Worm (Caenorhabditis elegans) whole organism, mixed stage, embryonic: Measurements from ENCODE around the gene F49F1.5.
A peak's percentile ranks its signal among the peaks of the same experiment; 100 is the strongest.

Source experiments
- M03D4.4 ChIP-seq: sonication (generic microtip); optimal IDR thresholded peaks from 2 replicates; lab custom pipeline; 2017; ENCODE audit warnings: mild to moderate bottlenecking, missing genetic modification characterization, missing compliant biosample characterization
- blmp-1 ChIP-seq: fragments of 150-350 bp; optimal IDR thresholded peaks from 2 replicates; lab custom pipeline; 2014; ENCODE audit warnings: missing biosample characterization, missing genetic modification characterization
- ceh-39 ChIP-seq: fragments of 150-350 bp; optimal IDR thresholded peaks from 2 replicates; lab custom pipeline; 2014; ENCODE audit warnings: missing biosample characterization, missing genetic modification characterization
- ceh-43 ChIP-seq: fragments of 200-800 bp; sonication (Bioruptor generic); optimal IDR thresholded peaks from 2 replicates; lab custom pipeline; 2018; ENCODE audit warnings: mild to moderate bottlenecking, missing genetic modification characterization, moderate library complexity, missing compliant biosample characterization
- ceh-83 ChIP-seq: fragments of 200-800 bp; sonication (Bioruptor generic); optimal IDR thresholded peaks from 2 replicates; lab custom pipeline; 2018; ENCODE audit warnings: mild to moderate bottlenecking, missing genetic modification characterization, missing compliant biosample characterization
- ces-1 ChIP-seq: fragments of 150-350 bp; optimal IDR thresholded peaks from 2 replicates; lab custom pipeline; 2014; ENCODE audit warnings: missing biosample characterization, missing genetic modification reagents, missing genetic modification characterization
- cnd-1 ChIP-seq: fragments of 200-800 bp; sonication (Bioruptor generic); optimal IDR thresholded peaks from 2 replicates; lab custom pipeline; 2018; ENCODE audit warnings: mild to moderate bottlenecking, missing genetic modification characterization, missing compliant biosample characterization
- drap-1 ChIP-seq: fragments of 200-800 bp; sonication (Bioruptor generic); optimal IDR thresholded peaks from 3 replicates; lab custom pipeline; 2018; ENCODE audit warnings: mild to moderate bottlenecking, missing genetic modification characterization, missing compliant biosample characterization
- elt-1 ChIP-seq: sonication (generic microtip); optimal IDR thresholded peaks from 2 replicates; lab custom pipeline; 2017; ENCODE audit warnings: missing genetic modification characterization, mild to moderate bottlenecking, missing compliant biosample characterization, antibody characterized with exemption, moderate library complexity, borderline replicate concordance; ENCODE audit not compliant: insufficient read depth
- elt-3 ChIP-seq: fragments of 150-350 bp; optimal IDR thresholded peaks from 2 replicates; lab custom pipeline; 2014; ENCODE audit warnings: missing biosample characterization, missing genetic modification characterization
- flh-1 ChIP-seq: fragments of 200-800 bp; sonication (Bioruptor generic); optimal IDR thresholded peaks from 2 replicates; lab custom pipeline; 2018; ENCODE audit warnings: mild to moderate bottlenecking, missing genetic modification characterization, moderate library complexity, missing compliant biosample characterization
- ham-2 ChIP-seq: fragments of 200-800 bp; sonication (Bioruptor generic); optimal IDR thresholded peaks from 2 replicates; lab custom pipeline; 2018; ENCODE audit warnings: mild to moderate bottlenecking, missing genetic modification characterization, missing compliant biosample characterization
- hlh-1 ChIP-seq: fragments of 150-350 bp; optimal IDR thresholded peaks from 2 replicates; lab custom pipeline; 2014; ENCODE audit warnings: missing biosample characterization, missing genetic modification reagents, missing genetic modification characterization
- lin-13 ChIP-seq: fragments of 150-350 bp; optimal IDR thresholded peaks from 2 replicates; lab custom pipeline; 2014; ENCODE audit warnings: missing biosample characterization, missing genetic modification characterization
- lin-32 ChIP-seq: fragments of 200-800 bp; sonication (Bioruptor generic); optimal IDR thresholded peaks from 2 replicates; lab custom pipeline; 2018; ENCODE audit warnings: mild to moderate bottlenecking, missing genetic modification characterization, missing compliant biosample characterization
- lsy-2 ChIP-seq: fragments of 150-350 bp; optimal IDR thresholded peaks from 2 replicates; lab custom pipeline; 2014; ENCODE audit warnings: missing biosample characterization, missing genetic modification characterization
- mep-1 ChIP-seq: fragments of 150-350 bp; optimal IDR thresholded peaks from 2 replicates; lab custom pipeline; 2017; ENCODE audit warnings: missing biosample characterization, missing genetic modification reagents, missing genetic modification characterization, inconsistent platforms
- mls-2 ChIP-seq: sonication (generic microtip); optimal IDR thresholded peaks from 2 replicates; lab custom pipeline; 2016; ENCODE audit warnings: mild to moderate bottlenecking, missing genetic modification characterization, moderate library complexity, missing compliant biosample characterization
- nhr-12 ChIP-seq: fragments of 150-350 bp; optimal IDR thresholded peaks from 2 replicates; lab custom pipeline; 2014; ENCODE audit warnings: missing biosample characterization, missing genetic modification characterization
- nhr-2 ChIP-seq: fragments of 150-350 bp; optimal IDR thresholded peaks from 2 replicates; lab custom pipeline; 2014; ENCODE audit warnings: missing biosample characterization, missing genetic modification characterization
- nhr-28 ChIP-seq: fragments of 150-350 bp; optimal IDR thresholded peaks from 2 replicates; lab custom pipeline; 2014; ENCODE audit warnings: missing biosample characterization, missing genetic modification characterization
- nhr-76 ChIP-seq: sonication (generic microtip); optimal IDR thresholded peaks from 2 replicates; lab custom pipeline; 2017; ENCODE audit warnings: missing biosample characterization, missing genetic modification characterization
- pha-4 ChIP-seq: fragments of 150-350 bp; optimal IDR thresholded peaks from 2 replicates; lab custom pipeline; 2018; ENCODE audit warnings: missing biosample characterization, missing genetic modification reagents, missing genetic modification characterization
- sem-2 ChIP-seq: fragments of 200-800 bp; sonication (Bioruptor generic); optimal IDR thresholded peaks from 2 replicates; lab custom pipeline; 2018; ENCODE audit warnings: mild to moderate bottlenecking, missing genetic modification characterization, missing compliant biosample characterization
- snpc-4 ChIP-seq: fragments of 150-350 bp; optimal IDR thresholded peaks from 2 replicates; lab custom pipeline; 2014; ENCODE audit warnings: missing biosample characterization, missing genetic modification characterization
- tbx-8 ChIP-seq: fragments of 200-800 bp; sonication (Bioruptor generic); optimal IDR thresholded peaks from 2 replicates; lab custom pipeline; 2018; ENCODE audit warnings: mild to moderate bottlenecking, missing genetic modification characterization, moderate library complexity, missing compliant biosample characterization
- unc-62 ChIP-seq: fragments of 150-350 bp; optimal IDR thresholded peaks from 2 replicates; lab custom pipeline; 2014; ENCODE audit warnings: missing biosample characterization, missing genetic modification reagents, missing genetic modification characterization
- zip-8 ChIP-seq: fragments of 150-350 bp; optimal IDR thresholded peaks from 2 replicates; lab custom pipeline; 2014; ENCODE audit warnings: missing biosample characterization, missing genetic modification characterization
- ztf-11 ChIP-seq: fragments of 150-350 bp; optimal IDR thresholded peaks from 2 replicates; lab custom pipeline; 2014; ENCODE audit warnings: missing biosample characterization, missing genetic modification characterization

The F49F1.5 gene

DNA sequence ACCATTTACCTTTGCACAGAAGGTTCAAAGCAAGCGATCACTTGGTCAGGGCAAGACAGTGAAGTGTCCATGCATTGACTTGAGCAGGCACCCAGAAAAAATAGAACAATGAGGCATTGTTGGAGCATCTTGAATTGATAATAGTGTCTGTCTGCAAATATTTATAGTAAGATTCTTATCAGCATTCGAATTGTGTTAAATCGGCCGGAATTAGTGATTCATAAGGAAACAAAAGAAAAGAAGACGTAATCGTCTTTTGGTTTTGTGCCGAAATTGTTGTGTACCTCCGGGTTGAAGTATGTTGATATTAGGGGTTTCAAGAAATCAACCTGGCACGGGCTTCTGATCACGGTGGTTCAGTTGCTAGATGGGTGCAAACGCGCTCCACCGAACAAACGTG, at the start of gene F49F1.5:
Gene F49F1.5 (minus strand): TSS at position 153 of the 400 bp plus-strand sequence.
- TF ChIP-seq nhr-12 (no peak), elt-3 (no peak), hlh-1 (no peak), drap-1 (GFP tag; lab: Kevin White, UChicago) (no peak), pha-4 (tag; lab: Kevin White, UChicago) (no peak)

DNA sequence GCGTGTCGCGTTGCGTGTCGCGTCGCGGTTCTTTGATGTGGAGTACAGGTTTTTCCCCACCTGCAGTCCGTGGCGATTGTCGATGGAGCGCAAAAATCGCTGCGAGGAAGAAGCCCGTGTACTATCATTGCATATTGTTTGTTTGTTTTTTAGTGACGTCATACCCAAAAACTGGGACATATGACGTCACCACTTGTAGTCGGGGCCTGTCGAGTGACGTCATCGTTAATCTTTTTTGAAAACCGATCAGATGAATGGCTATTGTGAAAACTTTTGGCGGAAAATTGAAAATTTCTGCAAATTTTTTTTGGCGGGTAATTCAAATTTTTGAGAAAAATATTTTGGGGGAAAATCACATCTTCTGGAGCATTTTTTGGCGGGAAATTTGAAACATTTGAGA, 47.1 kb upstream of the F49F1.5 start:
- TF ChIP-seq zip-8 = peak; percentile 100
- no peak for TF ChIP-seq ceh-39 (tag; lab: Kevin White, UChicago)

DNA sequence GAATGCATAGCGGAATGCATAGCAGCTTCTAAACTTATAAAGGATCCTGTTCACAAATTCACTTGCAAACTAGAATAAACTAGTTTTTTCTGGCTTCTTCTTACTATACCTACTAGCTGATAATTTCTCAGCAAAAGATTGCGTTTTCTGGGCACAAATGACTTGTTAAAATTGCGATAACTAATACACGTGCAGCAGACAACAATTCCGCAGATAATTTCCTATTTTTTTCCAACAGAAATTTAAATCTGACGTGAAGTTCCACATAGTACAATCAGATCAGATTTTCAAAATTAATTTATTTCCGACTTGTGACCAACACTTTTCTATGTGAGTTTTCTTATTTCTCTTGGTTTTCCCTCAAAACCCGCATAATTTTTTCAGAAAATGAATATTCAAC, 44.2 kb upstream of the F49F1.5 start, which contains the start of gene scrm-8:
Gene scrm-8 (plus strand): TSS at position 301 of the 400 bp plus-strand sequence.
- no peak for TF ChIP-seq ztf-11 (tag; lab: Kevin White, UChicago)
- TF ChIP-seq cnd-1 (tag; lab: Kevin White, UChicago) = no peak
- TF ChIP-seq nhr-12 = no peak
- no peak for TF ChIP-seq M03D4.4
- no peak for TF ChIP-seq tbx-8
- TF ChIP-seq hlh-1 = no peak
- TF ChIP-seq sem-2 (GFP tag; lab: Kevin White, UChicago) = no peak
- no peak for TF ChIP-seq blmp-1

DNA sequence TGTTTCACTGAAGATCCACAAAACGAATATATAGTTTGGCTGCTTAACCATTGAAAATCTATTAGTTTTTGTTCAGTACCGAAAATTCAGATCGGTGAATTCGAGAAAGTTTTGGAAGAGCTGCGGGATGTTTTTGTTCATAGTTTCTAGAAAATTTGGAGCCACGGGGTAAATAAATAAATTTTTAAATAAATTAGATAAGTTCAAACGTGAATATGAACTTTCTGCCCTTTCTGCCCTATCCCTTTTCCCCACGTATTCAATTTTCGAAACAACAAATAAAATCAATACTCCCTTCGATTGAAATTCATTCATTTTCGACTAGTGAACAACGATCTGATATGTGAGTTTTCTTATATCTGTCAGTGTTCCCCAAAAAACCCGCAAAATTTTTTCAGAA, 41.9 kb upstream of the F49F1.5 start, which contains the start of gene scrm-5:
Gene scrm-5 (plus strand): TSS at position 301 of the 400 bp plus-strand sequence.
- TF ChIP-seq nhr-2 (tag; lab: Kevin White, UChicago) (no peak), unc-62 (GFP tag; lab: Kevin White, UChicago) (no peak), ceh-43 (GFP tag; lab: Kevin White, UChicago) (no peak), zip-8 (no peak), snpc-4 (tag; lab: Kevin White, UChicago) (no peak), lin-13 (tag; lab: Kevin White, UChicago) (no peak), elt-3 (no peak), lin-32 (no peak), cnd-1 (tag; lab: Kevin White, UChicago) (no peak)

DNA sequence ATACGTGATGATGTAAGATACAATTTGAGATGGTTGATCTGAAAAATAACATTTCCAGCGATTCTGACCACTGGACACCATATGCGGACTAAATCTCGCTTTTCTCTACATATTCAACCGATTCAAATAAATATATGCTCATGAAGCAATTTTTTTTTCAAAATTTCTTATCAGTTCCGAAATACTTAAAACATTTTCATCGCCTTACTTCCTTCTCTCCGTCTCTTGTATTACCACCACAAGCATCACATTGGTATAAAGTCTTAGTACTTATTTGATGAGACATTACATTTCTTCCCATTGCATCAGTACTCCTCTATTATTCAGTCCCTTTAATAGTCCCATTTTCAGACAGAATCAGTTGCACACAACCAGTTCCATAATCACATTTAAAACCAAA, 34.4 kb upstream of the F49F1.5 start, which contains the start of gene K08D10.14:
Gene K08D10.14 (plus strand): TSS at position 301 of the 400 bp plus-strand sequence.
- TF ChIP-seq hlh-1 (no peak), cnd-1 (tag; lab: Kevin White, UChicago) (no peak), pha-4 (tag; lab: Kevin White, UChicago) (no peak), nhr-76 (tag; lab: Kevin White, UChicago) (no peak), nhr-2 (tag; lab: Kevin White, UChicago) (no peak), M03D4.4 (no peak), nhr-28 (tag; lab: Kevin White, UChicago) (no peak)

DNA sequence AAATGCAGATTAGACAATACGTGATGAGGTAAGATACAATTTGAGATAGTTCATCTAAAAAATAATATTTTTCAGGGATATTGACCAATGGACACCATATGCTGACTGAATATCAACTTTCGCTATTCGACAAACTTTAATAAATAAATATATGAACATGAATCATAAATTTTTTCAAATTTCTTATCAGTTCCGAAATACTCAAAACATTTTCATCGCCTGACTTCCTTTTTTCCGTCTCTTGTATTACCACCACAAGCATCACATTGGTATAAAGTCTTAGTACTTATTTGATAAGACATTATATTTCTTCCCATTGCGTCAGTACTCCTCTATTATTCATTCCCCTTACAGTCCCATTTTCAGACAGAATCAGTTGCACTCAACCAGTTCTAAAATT, 31.9 kb upstream of the F49F1.5 start, which contains the start of the genes K08D10.10 and R07C12.1:
Gene K08D10.10 (plus strand): TSS at position 93 of the 400 bp plus-strand sequence.
Gene R07C12.1 (plus strand): TSS at position 314 of the 400 bp plus-strand sequence.
- TF ChIP-seq mls-2 (tag; lab: Kevin White, UChicago) (no peak), elt-3 (no peak), flh-1 (GFP tag; lab: Kevin White, UChicago) (no peak), mep-1 (tag; lab: Kevin White, UChicago) (no peak), unc-62 (GFP tag; lab: Kevin White, UChicago) (no peak), pha-4 (tag; lab: Kevin White, UChicago) (no peak), nhr-2 (tag; lab: Kevin White, UChicago) (no peak), ces-1 (GFP tag; lab: Kevin White, UChicago) (no peak), snpc-4 (tag; lab: Kevin White, UChicago) (no peak), nhr-28 (tag; lab: Kevin White, UChicago) (no peak), ztf-11 (tag; lab: Kevin White, UChicago) (no peak), ham-2 (GFP tag; lab: Kevin White, UChicago) (no peak)

DNA sequence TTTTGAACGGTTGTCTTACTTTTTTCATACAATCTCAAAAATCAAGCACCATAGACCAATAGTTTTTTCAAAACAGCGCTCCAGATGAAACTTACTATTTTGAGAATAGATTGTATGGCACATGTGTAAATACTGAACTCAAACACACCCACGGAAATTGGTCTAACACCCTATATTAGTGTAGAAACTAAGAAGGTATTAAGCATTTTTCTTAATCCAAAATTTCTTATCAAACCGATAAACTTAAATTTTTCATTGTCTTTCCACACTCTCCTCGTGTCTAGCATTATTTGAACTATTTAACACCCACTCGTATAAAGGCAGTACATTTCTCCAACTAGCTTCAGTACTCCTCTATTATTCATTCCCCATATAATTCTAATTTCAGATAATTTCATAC, 29.9 kb upstream of the F49F1.5 start:
- no peak for TF ChIP-seq ceh-43 (GFP tag; lab: Kevin White, UChicago)
- TF ChIP-seq lsy-2 = no peak
- TF ChIP-seq pha-4 (tag; lab: Kevin White, UChicago) = no peak
- no peak for TF ChIP-seq ces-1 (GFP tag; lab: Kevin White, UChicago)
- TF ChIP-seq mls-2 (tag; lab: Kevin White, UChicago) = no peak
- TF ChIP-seq nhr-2 (tag; lab: Kevin White, UChicago) = no peak
- no peak for TF ChIP-seq M03D4.4
- no peak for TF ChIP-seq ceh-83 (GFP tag; lab: Kevin White, UChicago)
- TF ChIP-seq elt-1 (tag; lab: Kevin White, UChicago) = no peak
- TF ChIP-seq unc-62 (GFP tag; lab: Kevin White, UChicago) = no peak
- TF ChIP-seq snpc-4 (tag; lab: Kevin White, UChicago) = no peak
- TF ChIP-seq, all 35 proteins: peak for 0
